Fruit fly (Drosophila melanogaster) whole organism, embryonic: Measurements from ENCODE around the gene CG31717.

Experiments used
- Atf6 ChIP-seq: fragments of 200-800 bp; sonication (Bioruptor generic); IDR thresholded peaks from 2 replicates; pipeline ENCODE4 v1.3.6; 2022; ENCODE audit warnings: missing biosample characterization, missing genetic modification characterization
- Bgb ChIP-seq: fragments of 200-800 bp; sonication (Bioruptor generic); IDR thresholded peaks from 2 replicates; pipeline ENCODE4 v1.3.6; 2022; ENCODE audit warnings: missing biosample characterization, missing genetic modification characterization; ENCODE audit not compliant: partially characterized antibody
- CG10321 ChIP-seq: fragments of 200-800 bp; sonication (Bioruptor generic); IDR thresholded peaks from 2 replicates; pipeline ENCODE4 v1.3.6; 2022; ENCODE audit warnings: missing biosample characterization, missing genetic modification characterization
- CG10431 ChIP-seq: fragments of 200-800 bp; sonication (Bioruptor generic); optimal IDR thresholded peaks from 3 replicates; lab custom pipeline; 2018; ENCODE audit warnings: missing biosample characterization, mild to moderate bottlenecking, missing genetic modification characterization
- CG11085 ChIP-seq: fragments of 200-800 bp; sonication (Bioruptor generic); IDR thresholded peaks from 2 replicates; pipeline ENCODE4 v1.3.6; 2022; ENCODE audit warnings: missing biosample characterization, missing genetic modification characterization
- CG11247 ChIP-seq: fragments of 200-800 bp; sonication (Bioruptor generic); IDR thresholded peaks from 2 replicates; pipeline ENCODE4 v1.3.6; 2022; ENCODE audit warnings: missing biosample characterization, missing genetic modification characterization
- CG12104 ChIP-seq: fragments of 200-800 bp; sonication (Bioruptor generic); optimal IDR thresholded peaks from 3 replicates; lab custom pipeline; 2016; ENCODE audit warnings: missing biosample characterization, missing genetic modification characterization
- CG13624 ChIP-seq: fragments of 200-800 bp; sonication (Bioruptor generic); optimal IDR thresholded peaks from 2 replicates; lab custom pipeline; 2016; ENCODE audit warnings: missing biosample characterization, missing genetic modification characterization
- CG14710 ChIP-seq: fragments of 200-800 bp; sonication (Bioruptor generic); optimal IDR thresholded peaks from 3 replicates; lab custom pipeline; 2019; ENCODE audit warnings: missing biosample characterization, mild to moderate bottlenecking, missing genetic modification characterization, moderate library complexity
- CG14860 ChIP-seq: fragments of 200-800 bp; sonication (Bioruptor generic); IDR thresholded peaks from 3 replicates; pipeline ENCODE4 v1.3.6; 2022; ENCODE audit warnings: missing biosample characterization, missing genetic modification characterization; ENCODE audit not compliant: partially characterized antibody
- CG16815 ChIP-seq: fragments of 200-800 bp; sonication (Bioruptor generic); optimal IDR thresholded peaks from 3 replicates; lab custom pipeline; 2017; ENCODE audit warnings: missing biosample characterization, mild to moderate bottlenecking, missing genetic modification characterization
- CG17829 ChIP-seq: fragments of 200-800 bp; optimal IDR thresholded peaks from 2 replicates; lab custom pipeline; 2019; ENCODE audit warnings: missing biosample characterization, mild to moderate bottlenecking, missing genetic modification characterization, moderate library complexity
- CG18011 ChIP-seq: fragments of 200-800 bp; sonication (Bioruptor generic); optimal IDR thresholded peaks from 2 replicates; lab custom pipeline; 2017; ENCODE audit warnings: missing biosample characterization, missing genetic modification characterization, mild to moderate bottlenecking, moderate library complexity, missing genotype
- CG18476 ChIP-seq: fragments of 200-800 bp; sonication (Bioruptor generic); optimal IDR thresholded peaks from 2 replicates; lab custom pipeline; 2016; ENCODE audit warnings: missing biosample characterization, mild to moderate bottlenecking, missing genetic modification characterization
- CG32767 ChIP-seq: fragments of 200-800 bp; sonication (Bioruptor generic); IDR thresholded peaks from 2 replicates; pipeline ENCODE4 v1.3.6; 2022; ENCODE audit warnings: missing biosample characterization, missing genetic modification characterization
- CG4360 ChIP-seq: fragments of 200-800 bp; sonication (Bioruptor generic); IDR thresholded peaks from 2 replicates; pipeline ENCODE4 v1.3.6; 2022; ENCODE audit warnings: missing biosample characterization, missing genetic modification characterization
- CG43689 ChIP-seq: fragments of 200-800 bp; sonication (Bioruptor generic); IDR thresholded peaks from 2 replicates; pipeline ENCODE4 v1.3.6; 2022; ENCODE audit warnings: missing biosample characterization, missing genetic modification characterization
- CG4424 ChIP-seq: fragments of 200-800 bp; sonication (Bioruptor generic); optimal IDR thresholded peaks from 3 replicates; lab custom pipeline; 2016; ENCODE audit warnings: missing biosample characterization, missing genetic modification characterization
- CG4617 ChIP-seq: fragments of 200-800 bp; sonication (Bioruptor generic); optimal IDR thresholded peaks from 3 replicates; lab custom pipeline; 2016; ENCODE audit warnings: missing biosample characterization, missing genetic modification characterization, borderline replicate concordance
- CG4730 ChIP-seq: fragments of 200-800 bp; sonication (Bioruptor generic); IDR thresholded peaks from 2 replicates; pipeline ENCODE4 v1.3.6; 2022; ENCODE audit warnings: missing biosample characterization, missing genetic modification characterization
- CG6765 ChIP-seq: fragments of 200-800 bp; sonication (Bioruptor generic); optimal IDR thresholded peaks from 3 replicates; lab custom pipeline; 2017; ENCODE audit warnings: missing biosample characterization, mild to moderate bottlenecking, missing genetic modification characterization
- CG7745 ChIP-seq: fragments of 200-800 bp; sonication (Bioruptor generic); optimal IDR thresholded peaks from 2 replicates; lab custom pipeline; 2018; ENCODE audit warnings: missing biosample characterization, mild to moderate bottlenecking, missing genetic modification characterization, moderate library complexity
- CG7987 ChIP-seq: fragments of 200-800 bp; sonication (Bioruptor generic); optimal IDR thresholded peaks from 2 replicates; lab custom pipeline; 2018; ENCODE audit warnings: missing biosample characterization, mild to moderate bottlenecking, missing genetic modification characterization, moderate library complexity
- CG9437 ChIP-seq: fragments of 200-800 bp; sonication (Bioruptor generic); optimal IDR thresholded peaks from 2 replicates; lab custom pipeline; 2018; ENCODE audit warnings: missing biosample characterization, mild to moderate bottlenecking, missing genetic modification characterization
- Dp ChIP-seq: fragments of 200-800 bp; sonication (Bioruptor generic); optimal IDR thresholded peaks from 2 replicates; lab custom pipeline; 2018; ENCODE audit warnings: missing biosample characterization, mild to moderate bottlenecking, missing genetic modification characterization, moderate library complexity
- HLHmδ ChIP-seq: fragments of 200-800 bp; sonication (Bioruptor generic); optimal IDR thresholded peaks from 2 replicates; lab custom pipeline; 2018; ENCODE audit warnings: missing biosample characterization, mild to moderate bottlenecking, missing genetic modification characterization, moderate library complexity
- Kr ChIP-seq: fragments of 200-800 bp; sonication (Bioruptor generic); optimal IDR thresholded peaks from 2 replicates; lab custom pipeline; 2017; ENCODE audit warnings: missing biosample characterization, mild to moderate bottlenecking, missing genetic modification characterization
- MTF-1 ChIP-seq: fragments of 200-800 bp; sonication (Bioruptor generic); optimal IDR thresholded peaks from 2 replicates; lab custom pipeline; 2018; ENCODE audit warnings: missing biosample characterization, mild to moderate bottlenecking, missing genetic modification characterization, borderline replicate concordance
- Max ChIP-seq: fragments of 200-800 bp; sonication (Bioruptor generic); optimal IDR thresholded peaks from 2 replicates; lab custom pipeline; 2016; ENCODE audit warnings: missing biosample characterization, mild to moderate bottlenecking, missing genetic modification characterization
- YL-1 ChIP-seq: fragments of 200-800 bp; sonication (Bioruptor generic); optimal IDR thresholded peaks from 3 replicates; lab custom pipeline; 2017; ENCODE audit warnings: missing biosample characterization, mild to moderate bottlenecking, missing genetic modification characterization
- ato ChIP-seq: fragments of 200-800 bp; sonication (Bioruptor generic); IDR thresholded peaks from 2 replicates; pipeline ENCODE4 v1.3.6; 2022; ENCODE audit warnings: missing biosample characterization, missing genetic modification characterization; ENCODE audit not compliant: partially characterized antibody
- cg ChIP-seq: fragments of 200-800 bp; sonication (Bioruptor generic); optimal IDR thresholded peaks from 3 replicates; lab custom pipeline; 2019; ENCODE audit warnings: missing biosample characterization, mild to moderate bottlenecking, missing genetic modification characterization, moderate library complexity
- chinmo ChIP-seq: fragments of 200-800 bp; sonication (Bioruptor generic); IDR thresholded peaks from 4 replicates; pipeline ENCODE4 v1.3.6; 2022; ENCODE audit warnings: missing biosample characterization, missing genetic modification characterization; ENCODE audit not compliant: partially characterized antibody
- chm ChIP-seq: fragments of 200-800 bp; sonication (Bioruptor generic); IDR thresholded peaks from 2 replicates; pipeline ENCODE4 v1.3.6; 2022; ENCODE audit warnings: missing biosample characterization, missing genetic modification characterization
- crc ChIP-seq: fragments of 200-800 bp; sonication (Bioruptor generic); optimal IDR thresholded peaks from 2 replicates; lab custom pipeline; 2016; ENCODE audit warnings: missing biosample characterization, missing genetic modification characterization
- dmrt11E ChIP-seq: fragments of 200-800 bp; sonication (Bioruptor generic); optimal IDR thresholded peaks from 3 replicates; lab custom pipeline; 2018; ENCODE audit warnings: missing biosample characterization, mild to moderate bottlenecking, missing genetic modification characterization, moderate library complexity
- insv ChIP-seq, 2 experiments: fragments of 200-800 bp; sonication (Bioruptor generic); optimal IDR thresholded peaks; 3 replicates each; lab custom pipeline; 2016 to 2018; ENCODE audit warnings: missing biosample characterization in 2 of 2, missing genetic modification characterization in 2 of 2
- lbe ChIP-seq: fragments of 200-800 bp; sonication (Bioruptor generic); optimal IDR thresholded peaks from 2 replicates; lab custom pipeline; 2016; ENCODE audit warnings: missing biosample characterization, mild to moderate bottlenecking, missing genetic modification characterization
- mirr ChIP-seq: fragments of 200-800 bp; sonication (Bioruptor generic); optimal IDR thresholded peaks from 3 replicates; lab custom pipeline; 2018; ENCODE audit warnings: missing biosample characterization, mild to moderate bottlenecking, missing genetic modification characterization
- nerfin-2 ChIP-seq: fragments of 200-800 bp; sonication (Bioruptor generic); IDR thresholded peaks from 2 replicates; pipeline ENCODE4 v1.3.6; 2022; ENCODE audit warnings: missing biosample characterization, missing genetic modification characterization; ENCODE audit not compliant: partially characterized antibody
- org-1 ChIP-seq: fragments of 200-800 bp; sonication (Bioruptor generic); optimal IDR thresholded peaks from 2 replicates; lab custom pipeline; 2017; ENCODE audit warnings: missing biosample characterization, missing genetic modification characterization
- pan ChIP-seq, 4 experiments: fragments of >200 bp in 3 of 4; fragments of 200-800 bp in 1 of 4; sonication (Bioruptor generic) in 1 of 4; optimal IDR thresholded peaks in 3 of 4; IDR thresholded peaks in 1 of 4; 2 replicates each; pipeline versions ENCODE4 v1.3.6 to Lab custom; 2017 to 2022; ENCODE audit warnings: missing biosample characterization in 2 of 4, missing genetic modification characterization in 2 of 4, mixed read lengths in 1 of 4
- peb ChIP-seq: fragments of 200-800 bp; sonication (Bioruptor generic); IDR thresholded peaks from 2 replicates; pipeline ENCODE4 v1.3.6; 2022; ENCODE audit warnings: missing biosample characterization, missing genetic modification characterization
- row ChIP-seq: fragments of 200-800 bp; sonication (Bioruptor generic); IDR thresholded peaks from 3 replicates; pipeline ENCODE4 v1.3.6; 2022; ENCODE audit warnings: missing biosample characterization, missing genetic modification characterization
- sens ChIP-seq: fragments of 200-800 bp; sonication (Bioruptor generic); peaks from one replicate; lab custom pipeline; 2016; ENCODE audit warnings: missing biosample characterization, missing genetic modification characterization
- stwl ChIP-seq: fragments of 200-800 bp; sonication (Bioruptor generic); optimal IDR thresholded peaks from 3 replicates; lab custom pipeline; 2018; ENCODE audit warnings: missing biosample characterization, mild to moderate bottlenecking, missing genetic modification characterization, moderate library complexity
- twi ChIP-seq: fragments of 200-800 bp; optimal IDR thresholded peaks from 2 replicates; lab custom pipeline; 2019; ENCODE audit warnings: missing biosample characterization, mild to moderate bottlenecking, missing genetic modification characterization, moderate library complexity
- usp ChIP-seq: fragments of >200 bp; optimal IDR thresholded peaks from 2 replicates; lab custom pipeline; 2017; ENCODE audit warnings: missing biosample characterization, missing genetic modification characterization
- zen ChIP-seq: fragments of 200-800 bp; sonication (Bioruptor generic); optimal IDR thresholded peaks from 3 replicates; lab custom pipeline; 2018; ENCODE audit warnings: missing biosample characterization, mild to moderate bottlenecking, missing genetic modification characterization, moderate library complexity
- zfh2 ChIP-seq: fragments of 200-800 bp; sonication (Bioruptor generic); optimal IDR thresholded peaks from 2 replicates; lab custom pipeline; 2016; ENCODE audit warnings: missing biosample characterization, missing genetic modification characterization

CG31717 gene

dm6 chr2L:10246785-10247190 is 3.7 kb upstream of the CG31717 start, which contains the start of gene chico:
Gene chico, minus strand, starts transcription at chr2L:10247078.
- peak; percentile 77 for TF ChIP-seq Bgb (GFP tag; lab: Robert Waterston, UW)
- TF ChIP-seq CG7987 (GFP tag; lab: Kevin White, UChicago) = peak; percentile 29
- TF ChIP-seq org-1 (GFP tag; lab: Kevin White, UChicago) = no peak
- no peak for TF ChIP-seq CG4730 (GFP tag; lab: Robert Waterston, UW)
- TF ChIP-seq zfh2 = no peak
- no peak for TF ChIP-seq HLHmδ (GFP tag; lab: Kevin White, UChicago)
- no peak for TF ChIP-seq CG4360 (GFP tag; lab: Robert Waterston, UW)
- peak; percentile 53 for TF ChIP-seq CG17829 (tag; lab: Kevin White, UChicago)
- TF ChIP-seq chm (GFP tag; lab: Robert Waterston, UW) = no peak
- no peak for TF ChIP-seq dmrt11E (tag; lab: Kevin White, UChicago)
- TF ChIP-seq CG13624 (GFP tag; lab: Kevin White, UChicago) = peak; percentile 68
- no peak for TF ChIP-seq CG10321 (GFP tag; lab: Robert Waterston, UW)
- TF ChIP-seq chinmo = peak; percentile 76; the same call in 2 of the 4 replicates
- TF ChIP-seq cg (GFP tag; lab: Kevin White, UChicago) = peak; percentile 15
- no peak for TF ChIP-seq MTF-1 (GFP tag; lab: Kevin White, UChicago)
- peak; percentile 63 for TF ChIP-seq CG4617 (GFP tag; lab: Kevin White, UChicago)
- no peak for TF ChIP-seq peb
- no peak for TF ChIP-seq Kr (GFP tag; lab: Kevin White, UChicago)
- no peak for TF ChIP-seq CG18476 (GFP tag; lab: Kevin White, UChicago)
- no peak for TF ChIP-seq usp (GFP tag; lab: Kevin White, UChicago)
- peak; percentile 62 for TF ChIP-seq YL-1 (GFP tag; lab: Kevin White, UChicago)
- TF ChIP-seq Dp (GFP tag; lab: Kevin White, UChicago) = peak; percentile 73
- TF ChIP-seq CG14860 (GFP tag; lab: Robert Waterston, UW) = peak; percentile 68
- peak; percentile 55; the same call in 1 of the 2 replicates for TF ChIP-seq ato (GFP tag; lab: Robert Waterston, UW)
- TF ChIP-seq zen (tag; lab: Kevin White, UChicago) = no peak
- TF ChIP-seq CG9437 (GFP tag; lab: Kevin White, UChicago) = no peak
- TF ChIP-seq twi (tag; lab: Kevin White, UChicago) = peak; percentile 19
- TF ChIP-seq CG10431 (GFP tag; lab: Kevin White, UChicago) = no peak
- peak; percentile 23 for TF ChIP-seq Max (GFP tag; lab: Kevin White, UChicago)
- TF ChIP-seq pan (optimal IDR thresholded peaks at IDR 0.05; lab: Kevin White, UChicago) = no peak
- no peak for TF ChIP-seq pan (GFP tag; optimal IDR thresholded peaks at IDR 0.05 in 1 of 2, IDR thresholded peaks at IDR 0.05 in 1 of 2)
- no peak for TF ChIP-seq CG11247
- no peak for TF ChIP-seq crc (GFP tag; lab: Kevin White, UChicago)
- peak; percentile 97 for TF ChIP-seq stwl (tag; lab: Kevin White, UChicago)
- no peak for TF ChIP-seq CG11085 (GFP tag; lab: Robert Waterston, UW)
- no peak for TF ChIP-seq insv (GFP tag; optimal IDR thresholded peaks at IDR 0.05; lab: Kevin White, UChicago)
- TF ChIP-seq CG12104 (GFP tag; lab: Kevin White, UChicago) = no peak
- TF ChIP-seq nerfin-2 = peak; percentile 58; the same call in 1 of the 2 replicates
- peak; percentile 29 for TF ChIP-seq CG4424
- no peak for TF ChIP-seq CG43689
- peak; percentile 49; the same call in 1 of the 3 replicates for TF ChIP-seq row
- TF ChIP-seq CG32767 (GFP tag; lab: Robert Waterston, UW) = peak; percentile 71; the same call in 1 of the 2 replicates
- TF ChIP-seq sens = no peak
- TF ChIP-seq CG18011 = no peak
- no peak for TF ChIP-seq lbe (GFP tag; lab: Kevin White, UChicago)
- no peak for TF ChIP-seq CG16815 (GFP tag; lab: Kevin White, UChicago)
- no peak for TF ChIP-seq mirr (GFP tag; lab: Kevin White, UChicago)
- peak; percentile 67 for TF ChIP-seq CG14710 (tag; lab: Kevin White, UChicago)
- no peak for TF ChIP-seq CG7745 (tag; lab: Kevin White, UChicago)
- TF ChIP-seq CG6765 (GFP tag; lab: Kevin White, UChicago) = no peak
- TF ChIP-seq Atf6 (GFP tag; lab: Robert Waterston, UW) = 0 out of 2 replicates have a peak, but pooled peaks have one; percentile 12
